Fruit fly (Drosophila melanogaster) whole organism, prepupa: ENCODE results near the gene arg.

Source experiments
- CG31627 ChIP-seq: fragments of 200-800 bp; sonication (Bioruptor generic); optimal IDR thresholded peaks from 3 replicates; lab custom pipeline; 2016; ENCODE audit warnings: missing biosample characterization, missing genetic modification characterization
- CG34406 ChIP-seq: fragments of 200-800 bp; sonication (Bioruptor generic); optimal IDR thresholded peaks from 3 replicates; lab custom pipeline; 2016; ENCODE audit warnings: missing biosample characterization, missing genetic modification characterization
- CG4318 ChIP-seq: fragments of 200-800 bp; sonication (Bioruptor generic); optimal IDR thresholded peaks from 3 replicates; lab custom pipeline; 2017; ENCODE audit warnings: missing biosample characterization, mild to moderate bottlenecking, missing genetic modification characterization
- CG6792 ChIP-seq: fragments of 200-800 bp; sonication (Bioruptor generic); optimal IDR thresholded peaks from 3 replicates; lab custom pipeline; 2016; ENCODE audit warnings: missing biosample characterization, missing genetic modification characterization
- CG6808 ChIP-seq: fragments of 200-800 bp; sonication (Bioruptor generic); optimal IDR thresholded peaks from 3 replicates; lab custom pipeline; 2017; ENCODE audit warnings: missing biosample characterization, missing genetic modification characterization, mild to moderate bottlenecking, moderate library complexity, missing genetic modification reagents
- Hr39 ChIP-seq: fragments of 200-800 bp; sonication (Bioruptor generic); optimal IDR thresholded peaks from 2 replicates; lab custom pipeline; 2016; ENCODE audit warnings: missing biosample characterization, missing genetic modification characterization
- Sox102F ChIP-seq: fragments of 200-800 bp; sonication (Bioruptor generic); optimal IDR thresholded peaks from 2 replicates; lab custom pipeline; 2016; ENCODE audit warnings: missing biosample characterization, mild to moderate bottlenecking, missing genetic modification characterization
- Sox14 ChIP-seq: fragments of 200-800 bp; sonication (Bioruptor generic); optimal IDR thresholded peaks from 3 replicates; lab custom pipeline; 2016; ENCODE audit warnings: missing biosample characterization, missing genetic modification characterization
- acj6 ChIP-seq: fragments of 200-800 bp; sonication (Bioruptor generic); optimal IDR thresholded peaks from 3 replicates; lab custom pipeline; 2016; ENCODE audit warnings: missing biosample characterization, missing genetic modification characterization
- cyc ChIP-seq: fragments of 200-800 bp; sonication (Bioruptor generic); optimal IDR thresholded peaks from 3 replicates; lab custom pipeline; 2016; ENCODE audit warnings: missing biosample characterization, missing genetic modification characterization
- vri ChIP-seq: fragments of 200-800 bp; sonication (Bioruptor generic); optimal IDR thresholded peaks from 3 replicates; lab custom pipeline; 2016; ENCODE audit warnings: missing biosample characterization, mild to moderate bottlenecking, missing genetic modification characterization

DNA sequence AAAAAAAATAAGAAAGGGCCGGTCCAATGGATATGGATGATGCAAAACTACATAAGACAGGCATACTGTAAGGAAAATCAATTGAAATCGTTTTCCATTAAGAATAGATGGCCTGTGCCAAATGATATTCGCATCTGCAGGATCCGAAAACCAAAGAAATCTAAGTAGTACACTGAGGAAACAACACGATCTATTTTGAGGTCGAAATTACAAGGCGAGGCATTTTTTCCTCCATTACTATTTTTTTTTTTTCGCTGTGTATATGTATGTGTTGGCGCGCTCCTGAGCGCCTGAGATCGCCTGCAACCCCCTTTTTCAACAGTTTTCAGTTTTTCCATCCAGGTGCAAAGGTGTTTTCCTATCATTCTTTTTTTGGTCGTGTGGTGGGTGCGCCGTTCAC is 45.3 kb upstream of the arg start:
- no peak for TF ChIP-seq Hr39 (GFP tag; lab: Kevin White, UChicago)
- no peak for TF ChIP-seq CG6792 (GFP tag; lab: Kevin White, UChicago)
- TF ChIP-seq cyc (GFP tag; lab: Kevin White, UChicago), result no peak
- TF ChIP-seq vri (GFP tag; lab: Kevin White, UChicago), result no peak
- no peak for TF ChIP-seq CG31627 (GFP tag; lab: Kevin White, UChicago)
- TF ChIP-seq Sox102F (GFP tag; lab: Kevin White, UChicago), result no peak
- TF ChIP-seq acj6 (GFP tag; lab: Kevin White, UChicago), result no peak
- no peak for TF ChIP-seq CG4318
- TF ChIP-seq Sox14 (GFP tag; lab: Kevin White, UChicago), result no peak
- TF ChIP-seq CG6808 (GFP tag; lab: Kevin White, UChicago), result no peak
- TF ChIP-seq CG34406 (GFP tag; lab: Kevin White, UChicago), result no peak
